Worm (Caenorhabditis elegans) whole organism, young adult: Measurements from ENCODE around the gene srsx-33.

Experiments used
- F39B2.1 ChIP-seq: fragments of 200-800 bp; sonication (Bioruptor generic); IDR thresholded peaks from 2 replicates; pipeline ENCODE4 v1.3.6; 2022; ENCODE audit warnings: missing genetic modification reagents, missing genetic modification characterization, missing compliant biosample characterization
- F55B11.4 ChIP-seq: sonication (generic microtip); optimal IDR thresholded peaks from 2 replicates; lab custom pipeline; 2016; ENCODE audit warnings: missing compliant biosample characterization, missing genetic modification characterization, borderline replicate concordance; ENCODE audit not compliant: insufficient read depth
- ama-1 ChIP-seq, 3 experiments: fragments of 150-350 bp in 1 of 3; sonication (generic microtip) in 2 of 3; optimal IDR thresholded peaks; 2 replicates each; lab custom pipeline; 2014 to 2018; ENCODE audit warnings: missing biosample characterization in 2 of 3, missing genetic modification characterization in 2 of 3, missing genetic modification reagents in 2 of 3
- aptf-2 ChIP-seq: fragments of 200-800 bp; sonication (Bioruptor generic); conservative IDR thresholded peaks from 2 replicates; pipeline ENCODE4 v1.3.6; 2022; ENCODE audit warnings: missing genetic modification reagents, missing genetic modification characterization, missing compliant biosample characterization
- attf-3 ChIP-seq: fragments of 200-800 bp; sonication (Bioruptor generic); conservative IDR thresholded peaks from 2 replicates; pipeline ENCODE4 v1.3.6; 2022; ENCODE audit warnings: missing genetic modification reagents, missing genetic modification characterization, missing compliant biosample characterization
- attf-6 ChIP-seq: fragments of 200-800 bp; sonication (Bioruptor generic); IDR thresholded peaks from 2 replicates; pipeline ENCODE4 v1.3.6; 2022; ENCODE audit warnings: missing genetic modification reagents, missing genetic modification characterization, missing compliant biosample characterization
- fkh-3 ChIP-seq: sonication (generic microtip); optimal IDR thresholded peaks from 2 replicates; lab custom pipeline; 2016; ENCODE audit warnings: mild to moderate bottlenecking, missing genetic modification characterization, missing compliant biosample characterization
- snpc-4 ChIP-seq, 5 experiments: fragments of 150-350 bp in 1 of 5; sonication (generic microtip) in 4 of 5; optimal IDR thresholded peaks; 2 replicates each; lab custom pipeline; 2014 to 2018; ENCODE audit warnings: missing genetic modification characterization in 5 of 5, missing biosample characterization in 3 of 5, antibody characterized with exemption in 2 of 5, mild to moderate bottlenecking in 2 of 5, missing compliant biosample characterization in 2 of 5, missing genotype in 2 of 5, moderate library complexity in 2 of 5, missing genetic modification reagents in 1 of 5
- xnd-1 ChIP-seq: sonication (generic microtip); optimal IDR thresholded peaks from 2 replicates; lab custom pipeline; 2016; ENCODE audit warnings: missing genotype, missing genetic modification reagents, missing genetic modification characterization, missing compliant biosample characterization
- ztf-18 ChIP-seq: sonication (generic microtip); optimal IDR thresholded peaks from 2 replicates; lab custom pipeline; 2016; ENCODE audit warnings: missing genotype, mild to moderate bottlenecking, missing genetic modification characterization, missing compliant biosample characterization

DNA sequence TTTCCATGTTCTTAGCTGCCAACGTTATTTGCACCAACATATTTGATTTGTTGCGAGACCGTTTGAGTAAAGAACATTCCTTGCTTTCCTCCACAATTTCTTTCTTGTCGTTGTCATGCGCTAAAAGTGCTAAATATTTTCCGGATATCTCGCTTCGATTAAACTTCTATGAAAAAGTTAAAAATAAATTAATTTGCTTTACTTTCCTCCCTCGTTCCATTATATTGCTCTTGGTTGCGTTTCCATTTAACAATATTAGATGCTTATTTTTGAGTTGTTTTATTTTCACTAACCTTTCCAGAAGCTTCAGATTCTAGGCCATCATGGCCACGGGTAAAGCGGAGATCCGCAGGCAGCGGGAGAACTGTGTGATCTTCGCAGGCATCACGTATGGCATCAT is 10.7 kb downstream of the srsx-33 start, which contains the start of gene pgap-1:
- TF ChIP-seq attf-3 (GFP tag; lab: Robert Waterston, UW) (no peak), ama-1 (optimal IDR thresholded peaks at IDR 0.05; lab: Kevin White, UChicago) (no peak), ama-1 (GFP tag; optimal IDR thresholded peaks at IDR 0.05; lab: Kevin White, UChicago) (no peak), snpc-4 (GFP tag; optimal IDR thresholded peaks at IDR 0.05; lab: Kevin White, UChicago) (no peak), snpc-4 (tag; optimal IDR thresholded peaks at IDR 0.05; lab: Kevin White, UChicago) (no peak), ztf-18 (tag; lab: Kevin White, UChicago) (no peak), xnd-1 (no peak), aptf-2 (GFP tag; lab: Robert Waterston, UW) (no peak), attf-6 (no peak), F55B11.4 (no peak), F39B2.1 (GFP tag; lab: Robert Waterston, UW) (no peak), fkh-3 (tag; lab: Kevin White, UChicago) (no peak)
